Worm (Caenorhabditis elegans) whole organism, L1 larva: ENCODE measurements around the gene F41G3.5.
A peak's percentile ranks its signal among the peaks of the same experiment; 100 is the strongest.

ENCODE experiments used
- C04F5.9 ChIP-seq: sonication (generic microtip); optimal IDR thresholded peaks from 2 replicates; lab custom pipeline; 2016; ENCODE audit warnings: missing genetic modification characterization, missing compliant biosample characterization
- Y116A8C.19 ChIP-seq: sonication (generic microtip); optimal IDR thresholded peaks from 2 replicates; lab custom pipeline; 2016; ENCODE audit warnings: missing compliant biosample characterization, missing genetic modification characterization, borderline replicate concordance
- alr-1 ChIP-seq: fragments of 200-800 bp; sonication (Bioruptor generic); optimal IDR thresholded peaks from 2 replicates; lab custom pipeline; 2018; ENCODE audit warnings: borderline replicate concordance, mild to moderate bottlenecking, missing genetic modification characterization, missing compliant biosample characterization
- blmp-1 ChIP-seq: fragments of 150-350 bp; optimal IDR thresholded peaks from 2 replicates; lab custom pipeline; 2014; ENCODE audit warnings: missing biosample characterization, missing genetic modification characterization
- ceh-8 ChIP-seq: fragments of 200-800 bp; sonication (Bioruptor generic); optimal IDR thresholded peaks from 2 replicates; lab custom pipeline; 2018; ENCODE audit warnings: mild to moderate bottlenecking, missing genetic modification characterization, moderate library complexity, missing compliant biosample characterization
- ceh-88 ChIP-seq: fragments of 200-800 bp; sonication (Bioruptor generic); IDR thresholded peaks from 2 replicates; pipeline ENCODE4 v1.3.6; 2022; ENCODE audit warnings: missing genetic modification characterization, missing compliant biosample characterization
- dpl-1 ChIP-seq, 3 experiments: fragments of 150-350 bp in 2 of 3; sonication (generic microtip) in 1 of 3; optimal IDR thresholded peaks; 2 replicates each; lab custom pipeline; 2014 to 2017; ENCODE audit warnings: missing biosample characterization in 3 of 3, missing genetic modification characterization in 3 of 3, missing genetic modification reagents in 3 of 3
- efl-1 ChIP-seq, 4 experiments: fragments of 150-350 bp; optimal IDR thresholded peaks in 3 of 4; peaks in 1 of 4; 1 replicate in 1 of 4; 2 replicates in 3 of 4; lab custom pipeline; 2014; ENCODE audit warnings: missing biosample characterization in 2 of 4, missing genetic modification characterization in 2 of 4, missing genetic modification reagents in 2 of 4
- elt-2 ChIP-seq: sonication (generic microtip); optimal IDR thresholded peaks from 2 replicates; lab custom pipeline; 2016; ENCODE audit warnings: missing genetic modification characterization, mild to moderate bottlenecking, inconsistent platforms, missing compliant biosample characterization, missing genetic modification reagents
- elt-3 ChIP-seq, 6 experiments: fragments of 150-350 bp in 1 of 6; sonication (generic microtip); optimal IDR thresholded peaks; 2 replicates each; lab custom pipeline; 2017 to 2018; ENCODE audit warnings: missing biosample characterization in 6 of 6, missing genetic modification characterization in 6 of 6, inconsistent platforms in 1 of 6
- fkh-8 ChIP-seq: sonication (generic microtip); optimal IDR thresholded peaks from 2 replicates; lab custom pipeline; 2016; ENCODE audit warnings: mild to moderate bottlenecking, missing genetic modification characterization, missing compliant biosample characterization
- fos-1 ChIP-seq: fragments of 150-350 bp; optimal IDR thresholded peaks from 2 replicates; lab custom pipeline; 2014; ENCODE audit warnings: missing biosample characterization, missing genetic modification characterization
- grh-1 ChIP-seq: fragments of 200-800 bp; sonication (Bioruptor generic); IDR thresholded peaks from 2 replicates; pipeline ENCODE4 v1.3.6; 2022; ENCODE audit warnings: missing genetic modification reagents, missing genetic modification characterization, missing compliant biosample characterization
- hlh-4 ChIP-seq: sonication (generic microtip); optimal IDR thresholded peaks from 2 replicates; lab custom pipeline; 2016; ENCODE audit warnings: mild to moderate bottlenecking, missing genetic modification characterization, missing compliant biosample characterization
- lin-14 ChIP-seq: fragments of 200-800 bp; sonication (Bioruptor generic); optimal IDR thresholded peaks from 2 replicates; lab custom pipeline; 2018; ENCODE audit warnings: mild to moderate bottlenecking, missing genetic modification characterization, moderate library complexity, missing compliant biosample characterization
- lsy-2 ChIP-seq, 2 experiments: fragments of 150-350 bp; optimal IDR thresholded peaks; 2 replicates each; lab custom pipeline; 2014; ENCODE audit warnings: missing biosample characterization in 2 of 2, missing genetic modification characterization in 2 of 2
- mab-9 ChIP-seq: fragments of 200-800 bp; sonication (Bioruptor generic); IDR thresholded peaks from 2 replicates; pipeline ENCODE4 v1.3.6; 2022; ENCODE audit warnings: missing genetic modification reagents, missing genetic modification characterization, missing compliant biosample characterization
- mep-1 ChIP-seq: fragments of 150-350 bp; optimal IDR thresholded peaks from 2 replicates; lab custom pipeline; 2014; ENCODE audit warnings: missing biosample characterization, missing genetic modification characterization
- nhr-11 ChIP-seq: fragments of 150-350 bp; optimal IDR thresholded peaks from 2 replicates; lab custom pipeline; 2014; ENCODE audit warnings: missing biosample characterization, missing genetic modification characterization
- nhr-28 ChIP-seq: fragments of 150-350 bp; optimal IDR thresholded peaks from 2 replicates; lab custom pipeline; 2014; ENCODE audit warnings: missing biosample characterization, missing genetic modification characterization
- nhr-71 ChIP-seq: sonication (generic microtip); optimal IDR thresholded peaks from 2 replicates; lab custom pipeline; 2016; ENCODE audit warnings: mild to moderate bottlenecking, missing genetic modification characterization, moderate library complexity, missing compliant biosample characterization
- nhr-85 ChIP-seq: sonication (generic microtip); peaks from one replicate; lab custom pipeline; 2016; ENCODE audit warnings: missing genetic modification characterization, inconsistent platforms, missing compliant biosample characterization
- nhr-90 ChIP-seq: sonication (generic microtip); optimal IDR thresholded peaks from 2 replicates; lab custom pipeline; 2016; ENCODE audit warnings: mild to moderate bottlenecking, missing genetic modification characterization, missing compliant biosample characterization; ENCODE audit not compliant: poor library complexity
- pax-3 ChIP-seq: fragments of 200-800 bp; sonication (Bioruptor generic); optimal IDR thresholded peaks from 2 replicates; lab custom pipeline; 2018; ENCODE audit warnings: mild to moderate bottlenecking, missing genetic modification characterization, moderate library complexity, missing compliant biosample characterization
- rnt-1 ChIP-seq: sonication (generic microtip); optimal IDR thresholded peaks from 2 replicates; lab custom pipeline; 2016; ENCODE audit warnings: mild to moderate bottlenecking, missing genetic modification characterization, moderate library complexity, missing compliant biosample characterization
- snpc-4 ChIP-seq: fragments of 150-350 bp; optimal IDR thresholded peaks from 2 replicates; lab custom pipeline; 2014; ENCODE audit warnings: missing biosample characterization, missing genetic modification characterization
- snu-23 ChIP-seq: sonication (generic microtip); optimal IDR thresholded peaks from 2 replicates; lab custom pipeline; 2016; ENCODE audit warnings: missing genetic modification characterization, missing compliant biosample characterization
- sox-4 ChIP-seq: sonication (generic microtip); optimal IDR thresholded peaks from 2 replicates; lab custom pipeline; 2016; ENCODE audit warnings: missing genetic modification characterization, missing compliant biosample characterization
- sptf-1 ChIP-seq: fragments of 150-350 bp; optimal IDR thresholded peaks from 2 replicates; lab custom pipeline; 2014; ENCODE audit warnings: missing biosample characterization, missing genetic modification characterization
- sup-37 ChIP-seq: fragments of 200-800 bp; sonication (Bioruptor generic); optimal IDR thresholded peaks from 2 replicates; lab custom pipeline; 2018; ENCODE audit warnings: mild to moderate bottlenecking, missing genetic modification characterization, missing compliant biosample characterization
- tlp-1 ChIP-seq: fragments of 150-350 bp; optimal IDR thresholded peaks from 2 replicates; lab custom pipeline; 2014; ENCODE audit warnings: missing biosample characterization, missing genetic modification characterization
- unc-130 ChIP-seq: fragments of 150-350 bp; optimal IDR thresholded peaks from 2 replicates; lab custom pipeline; 2017; ENCODE audit warnings: missing biosample characterization, missing genetic modification characterization, inconsistent platforms
- unc-30 ChIP-seq: sonication (generic microtip); optimal IDR thresholded peaks from 2 replicates; lab custom pipeline; 2017; ENCODE audit warnings: missing biosample characterization, missing genetic modification characterization
- unc-62 ChIP-seq: fragments of 150-350 bp; optimal IDR thresholded peaks from 2 replicates; lab custom pipeline; 2014; ENCODE audit warnings: missing biosample characterization, missing genetic modification reagents, missing genetic modification characterization
- zip-4 ChIP-seq: fragments of 200-800 bp; sonication (Bioruptor generic); optimal IDR thresholded peaks from 2 replicates; lab custom pipeline; 2018; ENCODE audit warnings: mild to moderate bottlenecking, missing genetic modification characterization, moderate library complexity, missing compliant biosample characterization

Gene F41G3.5

ce11 chrII:6710596-6710995, 35.9 kb upstream of the F41G3.5 start:
- no peak for TF ChIP-seq efl-1 (optimal IDR thresholded peaks at IDR 0.05; lab: Kevin White, UChicago)
- peak in 1 of 2 experiments; percentile 14 for TF ChIP-seq efl-1 (GFP tag; optimal IDR thresholded peaks at IDR 0.05 in 1 of 2; lab: Kevin White, UChicago)
- no peak for TF ChIP-seq elt-2 (tag; lab: Kevin White, UChicago)

ce11 chrII:6712177-6712981, 34.1 kb upstream of the F41G3.5 start, which contains the start of the genes dpy-10 and T14B4.19:
TSS of gene dpy-10 (minus strand) at chrII:6712227.
TSS of gene T14B4.19 (minus strand) at chrII:6712931.
- no peak for TF ChIP-seq unc-30 (tag; lab: Kevin White, UChicago)
- no peak for TF ChIP-seq dpl-1 (GFP tag; optimal IDR thresholded peaks at IDR 0.05; lab: Kevin White, UChicago)
- peak; percentile 42 for TF ChIP-seq lin-14 (GFP tag; lab: Kevin White, UChicago)
- TF ChIP-seq C04F5.9: no peak
- TF ChIP-seq nhr-85 (tag; lab: Kevin White, UChicago): peak; percentile 64
- TF ChIP-seq sup-37 (GFP tag; lab: Kevin White, UChicago): no peak
- peak; percentile 99 for TF ChIP-seq blmp-1 (tag; lab: Kevin White, UChicago)
- peak in 2 of 6 experiments; percentile 87 to 98 for TF ChIP-seq elt-3 (tag; optimal IDR thresholded peaks at IDR 0.05; lab: Kevin White, UChicago)
- no peak for TF ChIP-seq Y116A8C.19
- TF ChIP-seq nhr-11 (tag; lab: Kevin White, UChicago): no peak
- no peak for TF ChIP-seq pax-3
- TF ChIP-seq hlh-4: no peak
- TF ChIP-seq ceh-88 (GFP tag; lab: Robert Waterston, UW): no peak
- TF ChIP-seq sox-4 (tag; lab: Kevin White, UChicago): no peak

- TF ChIP-seq zip-4 (no peak), fkh-8 (tag; lab: Kevin White, UChicago) (no peak), alr-1 (no peak), tlp-1 (tag; lab: Kevin White, UChicago) (no peak), lin-14 (GFP tag; lab: Kevin White, UChicago) (no peak), ceh-8 (no peak), snu-23 (GFP tag; lab: Kevin White, UChicago) (no peak), mab-9 (GFP tag; lab: Robert Waterston, UW) (no peak), snpc-4 (tag; lab: Kevin White, UChicago) (no peak)
Measured at ce11 chrII:6713003-6713402, 33.5 kb upstream of the F41G3.5 start.

ce11 chrII:6713832-6714342, 32.6 kb upstream of the F41G3.5 start, which contains the start of gene dpy-2:
TSS of gene dpy-2 (plus strand) at chrII:6714292.
- no peak for TF ChIP-seq lsy-2 (tag; optimal IDR thresholded peaks at IDR 0.05; lab: Kevin White, UChicago)
- no peak for TF ChIP-seq nhr-28 (tag; lab: Kevin White, UChicago)
- TF ChIP-seq fos-1 (tag; lab: Kevin White, UChicago): no peak
- TF ChIP-seq nhr-85 (tag; lab: Kevin White, UChicago): no peak
- TF ChIP-seq nhr-71 (tag; lab: Kevin White, UChicago): no peak
- no peak for TF ChIP-seq zip-4
- TF ChIP-seq unc-130 (tag; lab: Kevin White, UChicago): no peak
- TF ChIP-seq sptf-1 (tag; lab: Kevin White, UChicago): no peak
- no peak for TF ChIP-seq nhr-90 (tag; lab: Kevin White, UChicago)
- no peak for TF ChIP-seq unc-62 (GFP tag; lab: Kevin White, UChicago)
- no peak for TF ChIP-seq mep-1 (tag; lab: Kevin White, UChicago)
- no peak for TF ChIP-seq rnt-1 (tag; lab: Kevin White, UChicago)
- peak in 1 of 6 experiments; percentile 11 for TF ChIP-seq elt-3 (tag; optimal IDR thresholded peaks at IDR 0.05; lab: Kevin White, UChicago)
- peak; percentile 99 for TF ChIP-seq blmp-1 (tag; lab: Kevin White, UChicago)
- TF ChIP-seq grh-1 (GFP tag; lab: Robert Waterston, UW): no peak
